Worm (Caenorhabditis elegans) whole organism, young adult: ENCODE data around the gene znf-782.

Experiments used
- B0035.1 ChIP-seq: sonication (generic microtip); optimal IDR thresholded peaks from 2 replicates; lab custom pipeline; 2016; ENCODE audit warnings: missing genetic modification characterization, mild to moderate bottlenecking, missing compliant biosample characterization, missing genotype, missing genetic modification reagents
- B0336.3 ChIP-seq: fragments of 200-800 bp; sonication (Bioruptor generic); IDR thresholded peaks from 2 replicates; pipeline ENCODE4 v1.3.6; 2022; ENCODE audit warnings: missing genetic modification characterization, missing compliant biosample characterization
- F39B2.1 ChIP-seq: fragments of 200-800 bp; sonication (Bioruptor generic); IDR thresholded peaks from 2 replicates; pipeline ENCODE4 v1.3.6; 2022; ENCODE audit warnings: missing genetic modification reagents, missing genetic modification characterization, missing compliant biosample characterization
- Y53F4B.3 ChIP-seq: fragments of 200-800 bp; sonication (Bioruptor generic); IDR thresholded peaks from 2 replicates; pipeline ENCODE4 v1.3.6; 2022; ENCODE audit warnings: missing genetic modification reagents, missing genetic modification characterization, missing compliant biosample characterization
- Y56A3A.18 ChIP-seq: fragments of 200-800 bp; sonication (Bioruptor generic); IDR thresholded peaks from 2 replicates; pipeline ENCODE4 v1.3.6; 2022; ENCODE audit warnings: missing genetic modification reagents, missing genetic modification characterization, missing compliant biosample characterization
- Y95B8A.8 ChIP-seq: fragments of 200-800 bp; sonication (Bioruptor generic); IDR thresholded peaks from 2 replicates; pipeline ENCODE4 v1.3.6; 2022; ENCODE audit warnings: missing genetic modification reagents, missing genetic modification characterization, missing compliant biosample characterization
- aptf-3 ChIP-seq: fragments of 200-800 bp; sonication (Bioruptor generic); IDR thresholded peaks from 2 replicates; pipeline ENCODE4 v1.3.6; 2022; ENCODE audit warnings: missing genetic modification characterization, missing compliant biosample characterization
- attf-5 ChIP-seq: fragments of 200-800 bp; sonication (Bioruptor generic); optimal IDR thresholded peaks from 2 replicates; lab custom pipeline; 2018; ENCODE audit warnings: mild to moderate bottlenecking, missing genetic modification characterization, missing compliant biosample characterization
- bed-1 ChIP-seq: fragments of 200-800 bp; sonication (Bioruptor generic); IDR thresholded peaks from 2 replicates; pipeline ENCODE4 v1.3.6; 2022; ENCODE audit warnings: missing genetic modification reagents, missing genetic modification characterization, missing compliant biosample characterization
- cebp-1 ChIP-seq, 2 experiments: fragments of 200-800 bp in 1 of 2; sonication (Bioruptor generic) in 1 of 2; sonication (generic microtip) in 1 of 2; IDR thresholded peaks in 1 of 2; optimal IDR thresholded peaks in 1 of 2; 2 replicates each; pipeline versions ENCODE4 v1.3.6 to Lab custom; 2017 to 2022; ENCODE audit warnings: missing compliant biosample characterization in 2 of 2, missing genetic modification characterization in 2 of 2, mild to moderate bottlenecking in 1 of 2, missing genetic modification reagents in 1 of 2, moderate library complexity in 1 of 2
- ceh-27 ChIP-seq: fragments of 200-800 bp; sonication (Bioruptor generic); optimal IDR thresholded peaks from 2 replicates; lab custom pipeline; 2018; ENCODE audit warnings: mild to moderate bottlenecking, missing genetic modification characterization, moderate library complexity, missing compliant biosample characterization
- ceh-40 ChIP-seq: fragments of 200-800 bp; sonication (Bioruptor generic); IDR thresholded peaks from 2 replicates; pipeline ENCODE4 v1.3.6; 2022; ENCODE audit warnings: missing genetic modification characterization, missing compliant biosample characterization
- ceh-58 ChIP-seq: fragments of 200-800 bp; sonication (Bioruptor generic); IDR thresholded peaks from 2 replicates; pipeline ENCODE4 v1.3.6; 2022; ENCODE audit warnings: missing genetic modification characterization, missing compliant biosample characterization
- ceh-79 ChIP-seq: sonication (generic microtip); optimal IDR thresholded peaks from 2 replicates; lab custom pipeline; 2017; ENCODE audit warnings: mild to moderate bottlenecking, missing genetic modification characterization, missing compliant biosample characterization
- ceh-91 ChIP-seq: fragments of 200-800 bp; sonication (Bioruptor generic); IDR thresholded peaks from 2 replicates; pipeline ENCODE4 v1.3.6; 2022; ENCODE audit warnings: missing genetic modification reagents, missing genetic modification characterization, missing compliant biosample characterization
- dox-1 ChIP-seq: fragments of 200-800 bp; sonication (Bioruptor generic); IDR thresholded peaks from 2 replicates; pipeline ENCODE4 v1.3.6; 2022; ENCODE audit warnings: missing genetic modification reagents, missing genetic modification characterization, missing compliant biosample characterization
- egl-44 ChIP-seq: fragments of 200-800 bp; sonication (Bioruptor generic); IDR thresholded peaks from 2 replicates; pipeline ENCODE4 v1.3.6; 2022; ENCODE audit warnings: missing genetic modification reagents, missing genetic modification characterization, missing compliant biosample characterization
- egrh-3 ChIP-seq: fragments of 200-800 bp; sonication (Bioruptor generic); IDR thresholded peaks from 2 replicates; pipeline ENCODE4 v1.3.6; 2022; ENCODE audit warnings: missing genetic modification reagents, missing genetic modification characterization, missing compliant biosample characterization
- ekl-4 ChIP-seq: fragments of 200-800 bp; sonication (Bioruptor generic); IDR thresholded peaks from 2 replicates; pipeline ENCODE4 v1.3.6; 2022; ENCODE audit warnings: missing genetic modification reagents, missing genetic modification characterization, missing compliant biosample characterization
- gei-17 ChIP-seq: fragments of 200-800 bp; sonication (Bioruptor generic); optimal IDR thresholded peaks from 2 replicates; lab custom pipeline; 2018; ENCODE audit warnings: mild to moderate bottlenecking, missing genetic modification characterization, missing compliant biosample characterization
- hmg-1.2 ChIP-seq: fragments of 200-800 bp; sonication (Bioruptor generic); IDR thresholded peaks from 2 replicates; pipeline ENCODE4 v1.3.6; 2022; ENCODE audit warnings: missing genetic modification reagents, missing genetic modification characterization, missing compliant biosample characterization
- hmg-20 ChIP-seq: fragments of 200-800 bp; sonication (Bioruptor generic); IDR thresholded peaks from 2 replicates; pipeline ENCODE4 v1.3.6; 2022; ENCODE audit warnings: missing genetic modification reagents, missing genetic modification characterization, missing compliant biosample characterization
- lir-1 ChIP-seq: fragments of 200-800 bp; sonication (Bioruptor generic); conservative IDR thresholded peaks from 2 replicates; pipeline ENCODE4 v1.3.6; 2022; ENCODE audit warnings: missing genetic modification reagents, missing genetic modification characterization, missing compliant biosample characterization
- madf-10 ChIP-seq: sonication (generic microtip); optimal IDR thresholded peaks from 2 replicates; lab custom pipeline; 2016; ENCODE audit warnings: mild to moderate bottlenecking, missing genetic modification characterization, missing compliant biosample characterization
- madf-8 ChIP-seq: fragments of 200-800 bp; sonication (Bioruptor generic); conservative IDR thresholded peaks from 2 replicates; pipeline ENCODE4 v1.3.6; 2022; ENCODE audit warnings: missing genetic modification reagents, missing genetic modification characterization, missing compliant biosample characterization
- mcd-1 ChIP-seq: fragments of 200-800 bp; sonication (Bioruptor generic); IDR thresholded peaks from 2 replicates; pipeline ENCODE4 v1.3.6; 2022; ENCODE audit warnings: missing genetic modification reagents, missing genetic modification characterization, missing compliant biosample characterization
- mes-4 ChIP-seq: sonication (generic microtip); optimal IDR thresholded peaks from 2 replicates; lab custom pipeline; 2016; ENCODE audit warnings: missing genotype, missing genetic modification characterization, missing compliant biosample characterization
- nfyb-1 ChIP-seq: fragments of 200-800 bp; sonication (Bioruptor generic); IDR thresholded peaks from 2 replicates; pipeline ENCODE4 v1.3.6; 2022; ENCODE audit warnings: missing genetic modification reagents, missing genetic modification characterization, missing compliant biosample characterization
- nhr-80 ChIP-seq: sonication (generic microtip); optimal IDR thresholded peaks from 2 replicates; lab custom pipeline; 2016; ENCODE audit warnings: missing genetic modification characterization, missing compliant biosample characterization
- pbrm-1 ChIP-seq: fragments of 200-800 bp; sonication (Bioruptor generic); IDR thresholded peaks from 2 replicates; pipeline ENCODE4 v1.3.6; 2022; ENCODE audit warnings: missing genetic modification reagents, missing genetic modification characterization, missing compliant biosample characterization
- rcor-1 ChIP-seq: fragments of 200-800 bp; sonication (Bioruptor generic); IDR thresholded peaks from 2 replicates; pipeline ENCODE4 v1.3.6; 2022; ENCODE audit warnings: missing genetic modification reagents, missing genetic modification characterization, missing compliant biosample characterization
- repo-1 ChIP-seq: sonication (generic microtip); optimal IDR thresholded peaks from 2 replicates; lab custom pipeline; 2017; ENCODE audit warnings: mild to moderate bottlenecking, missing genetic modification characterization, missing compliant biosample characterization
- rpc-1 ChIP-seq, 2 experiments: fragments of 150-350 bp in 1 of 2; sonication (generic microtip) in 1 of 2; optimal IDR thresholded peaks; 2 replicates each; lab custom pipeline; 2014 to 2018; ENCODE audit warnings: missing biosample characterization in 1 of 2, missing genetic modification characterization in 1 of 2, missing genetic modification reagents in 1 of 2, missing genotype in 1 of 2
- sea-2 ChIP-seq: fragments of 200-800 bp; sonication (Bioruptor generic); IDR thresholded peaks from 2 replicates; pipeline ENCODE4 v1.3.6; 2022; ENCODE audit warnings: missing genetic modification characterization, missing compliant biosample characterization
- snpc-4 ChIP-seq, 5 experiments: fragments of 150-350 bp in 1 of 5; sonication (generic microtip) in 4 of 5; optimal IDR thresholded peaks; 2 replicates each; lab custom pipeline; 2014 to 2018; ENCODE audit warnings: missing genetic modification characterization in 5 of 5, missing biosample characterization in 3 of 5, antibody characterized with exemption in 2 of 5, mild to moderate bottlenecking in 2 of 5, missing compliant biosample characterization in 2 of 5, missing genotype in 2 of 5, moderate library complexity in 2 of 5, missing genetic modification reagents in 1 of 5
- somi-1 ChIP-seq: fragments of 200-800 bp; sonication (Bioruptor generic); optimal IDR thresholded peaks from 2 replicates; lab custom pipeline; 2018; ENCODE audit warnings: mild to moderate bottlenecking, missing genetic modification characterization, missing compliant biosample characterization
- zfh-2 ChIP-seq: fragments of 200-800 bp; sonication (Bioruptor generic); conservative IDR thresholded peaks from 2 replicates; pipeline ENCODE4 v1.3.6; 2022; ENCODE audit warnings: missing genetic modification reagents, missing genetic modification characterization, missing compliant biosample characterization
- zim-3 ChIP-seq: sonication (generic microtip); optimal IDR thresholded peaks from 2 replicates; lab custom pipeline; 2017; ENCODE audit warnings: mild to moderate bottlenecking, missing genetic modification characterization, moderate library complexity, missing compliant biosample characterization
- ztf-28 ChIP-seq: fragments of 200-800 bp; sonication (Bioruptor generic); IDR thresholded peaks from 2 replicates; pipeline ENCODE4 v1.3.6; 2022; ENCODE audit warnings: missing genetic modification reagents, missing genetic modification characterization, missing compliant biosample characterization

The znf-782 gene

ce11 chrIV:1067430-1067829 is at the start of gene znf-782:
TSS of gene znf-782 (minus strand) at chrIV:1067525.
- TF ChIP-seq mes-4 (no peak), madf-8 (GFP tag; lab: Robert Waterston, UW) (no peak), egl-44 (GFP tag; lab: Robert Waterston, UW) (no peak), B0035.1 (tag; lab: Kevin White, UChicago) (no peak), ceh-79 (tag; lab: Kevin White, UChicago) (no peak), dox-1 (peak; percentile 49; the same call in 1 of the 2 replicates), mcd-1 (GFP tag; lab: Robert Waterston, UW) (0 out of 2 replicates have a peak, but pooled peaks have one; percentile 19), zfh-2 (peak; percentile 96), F39B2.1 (GFP tag; lab: Robert Waterston, UW) (no peak), nhr-80 (tag; lab: Kevin White, UChicago) (peak; percentile 68), B0336.3 (GFP tag; lab: Robert Waterston, UW) (no peak), hmg-1.2 (GFP tag; lab: Robert Waterston, UW) (peak; percentile 81), sea-2 (no peak), zim-3 (tag; lab: Kevin White, UChicago) (no peak), ceh-27 (GFP tag; lab: Kevin White, UChicago) (no peak), nfyb-1 (GFP tag; lab: Robert Waterston, UW) (0 out of 2 replicates have a peak, but pooled peaks have one; percentile 41), cebp-1 (GFP tag; IDR thresholded peaks at IDR 0.05; lab: Robert Waterston, UW) (no peak), cebp-1 (tag; optimal IDR thresholded peaks at IDR 0.05; lab: Kevin White, UChicago) (peak; percentile 4), bed-1 (no peak), Y56A3A.18 (GFP tag; lab: Robert Waterston, UW) (no peak), attf-5 (GFP tag; lab: Kevin White, UChicago) (peak; percentile 14), repo-1 (tag; lab: Kevin White, UChicago) (no peak), egrh-3 (GFP tag; lab: Robert Waterston, UW) (peak; percentile 90), snpc-4 (GFP tag; optimal IDR thresholded peaks at IDR 0.05; lab: Kevin White, UChicago) (no peak), snpc-4 (tag; optimal IDR thresholded peaks at IDR 0.05; lab: Kevin White, UChicago) (no peak), lir-1 (GFP tag; lab: Robert Waterston, UW) (no peak), pbrm-1 (GFP tag; lab: Robert Waterston, UW) (no peak), Y53F4B.3 (GFP tag; lab: Robert Waterston, UW) (no peak), Y95B8A.8 (no peak)

- no peak for TF ChIP-seq ztf-28
- no peak for TF ChIP-seq ceh-79 (tag; lab: Kevin White, UChicago)
- TF ChIP-seq somi-1 (GFP tag; lab: Kevin White, UChicago), result no peak
- no peak for TF ChIP-seq ceh-27 (GFP tag; lab: Kevin White, UChicago)
- TF ChIP-seq rcor-1 (GFP tag; lab: Robert Waterston, UW), result no peak
- no peak for TF ChIP-seq rpc-1 (optimal IDR thresholded peaks at IDR 0.05; lab: Kevin White, UChicago)
- TF ChIP-seq rpc-1 (tag; optimal IDR thresholded peaks at IDR 0.05; lab: Kevin White, UChicago), result no peak
- TF ChIP-seq hmg-20 (GFP tag; lab: Robert Waterston, UW), result no peak
- no peak for TF ChIP-seq lir-1 (GFP tag; lab: Robert Waterston, UW)
- TF ChIP-seq gei-17 (GFP tag; lab: Kevin White, UChicago), result no peak
- no peak for TF ChIP-seq cebp-1 (GFP tag; IDR thresholded peaks at IDR 0.05; lab: Robert Waterston, UW)
- no peak for TF ChIP-seq cebp-1 (tag; optimal IDR thresholded peaks at IDR 0.05; lab: Kevin White, UChicago)
- TF ChIP-seq, all 124 proteins: peak for 0
Measured at ce11 chrIV:1113638-1114037, 46.3 kb upstream of the znf-782 start, which contains the start of gene srx-14. TSS of gene srx-14 (minus strand) at chrIV:1113738.

ce11 chrIV:1110999-1111398 is 43.7 kb upstream of the znf-782 start:
- TF ChIP-seq ceh-40 (GFP tag; lab: Robert Waterston, UW) (no peak), aptf-3 (no peak), snpc-4 (GFP tag; optimal IDR thresholded peaks at IDR 0.05; lab: Kevin White, UChicago) (no peak), snpc-4 (tag; optimal IDR thresholded peaks at IDR 0.05; lab: Kevin White, UChicago) (no peak), ceh-91 (no peak), madf-10 (tag; lab: Kevin White, UChicago) (no peak), ekl-4 (GFP tag; lab: Robert Waterston, UW) (no peak), ceh-58 (GFP tag; lab: Robert Waterston, UW) (no peak)
